Fruit fly (Drosophila melanogaster) whole organism, embryonic: ENCODE data around the gene NdufA3.
A peak's percentile ranks its signal among the peaks of the same experiment; 100 is the strongest.

Experiments used
- BtbVII ChIP-seq: fragments of 200-800 bp; sonication (Bioruptor generic); optimal IDR thresholded peaks from 3 replicates; lab custom pipeline; 2017; ENCODE audit warnings: missing biosample characterization, mild to moderate bottlenecking, missing genetic modification characterization
- CG10321 ChIP-seq: fragments of 200-800 bp; sonication (Bioruptor generic); IDR thresholded peaks from 2 replicates; pipeline ENCODE4 v1.3.6; 2022; ENCODE audit warnings: missing biosample characterization, missing genetic modification characterization
- CG11093 ChIP-seq: fragments of 200-800 bp; sonication (Bioruptor generic); IDR thresholded peaks from 3 replicates; pipeline ENCODE4 v1.3.6; 2022; ENCODE audit warnings: missing biosample characterization, missing genetic modification characterization
- CG12236 ChIP-seq: fragments of 200-800 bp; sonication (Bioruptor generic); optimal IDR thresholded peaks from 2 replicates; lab custom pipeline; 2016; ENCODE audit warnings: missing biosample characterization, missing genetic modification characterization
- CG12942 ChIP-seq: fragments of 200-800 bp; sonication (Bioruptor generic); optimal IDR thresholded peaks from 3 replicates; lab custom pipeline; 2016; ENCODE audit warnings: missing biosample characterization, missing genetic modification characterization
- CG13296 ChIP-seq: fragments of 200-800 bp; sonication (Bioruptor generic); optimal IDR thresholded peaks from 3 replicates; lab custom pipeline; 2018; ENCODE audit warnings: missing biosample characterization, mild to moderate bottlenecking, missing genetic modification characterization
- CG14667 ChIP-seq: fragments of 200-800 bp; sonication (Bioruptor generic); IDR thresholded peaks from 2 replicates; pipeline ENCODE4 v1.3.6; 2022; ENCODE audit warnings: missing biosample characterization, missing genetic modification characterization
- CG15269 ChIP-seq: fragments of 200-800 bp; sonication (Bioruptor generic); optimal IDR thresholded peaks from 2 replicates; lab custom pipeline; 2018; ENCODE audit warnings: missing biosample characterization, mild to moderate bottlenecking, missing genetic modification characterization, moderate library complexity
- CG16779 ChIP-seq: fragments of 200-800 bp; sonication (Bioruptor generic); IDR thresholded peaks from 2 replicates; pipeline ENCODE4 v1.3.6; 2022; ENCODE audit warnings: missing biosample characterization, missing genetic modification characterization
- CG16863 ChIP-seq: fragments of 200-800 bp; sonication (Bioruptor generic); optimal IDR thresholded peaks from 3 replicates; lab custom pipeline; 2016; ENCODE audit warnings: missing biosample characterization, missing genetic modification characterization
- CG17328 ChIP-seq: fragments of 200-800 bp; sonication (Bioruptor generic); IDR thresholded peaks from 2 replicates; pipeline ENCODE4 v1.3.6; 2022; ENCODE audit warnings: missing biosample characterization, missing genetic modification characterization
- CG30020 ChIP-seq: fragments of 200-800 bp; optimal IDR thresholded peaks from 2 replicates; lab custom pipeline; 2019; ENCODE audit warnings: missing biosample characterization, mild to moderate bottlenecking, missing genetic modification characterization, moderate library complexity
- CG33557 ChIP-seq: fragments of 200-800 bp; sonication (Bioruptor generic); optimal IDR thresholded peaks from 2 replicates; lab custom pipeline; 2019; ENCODE audit warnings: missing biosample characterization, mild to moderate bottlenecking, missing genetic modification characterization, moderate library complexity
- CG5180 ChIP-seq: fragments of 200-800 bp; sonication (Bioruptor generic); optimal IDR thresholded peaks from 3 replicates; lab custom pipeline; 2017; ENCODE audit warnings: missing biosample characterization, missing genetic modification characterization, mild to moderate bottlenecking, moderate library complexity, missing genetic modification reagents
- CG6765 ChIP-seq: fragments of 200-800 bp; sonication (Bioruptor generic); optimal IDR thresholded peaks from 3 replicates; lab custom pipeline; 2017; ENCODE audit warnings: missing biosample characterization, mild to moderate bottlenecking, missing genetic modification characterization
- CG8478 ChIP-seq: fragments of >200 bp; optimal IDR thresholded peaks from 2 replicates; lab custom pipeline; 2018
- CG9817 ChIP-seq: fragments of 200-800 bp; sonication (Bioruptor generic); optimal IDR thresholded peaks from 2 replicates; lab custom pipeline; 2018; ENCODE audit warnings: missing biosample characterization, mild to moderate bottlenecking, missing genetic modification characterization, moderate library complexity
- CG9932 ChIP-seq: fragments of 200-800 bp; sonication (Bioruptor generic); IDR thresholded peaks from 2 replicates; pipeline ENCODE4 v1.3.6; 2022; ENCODE audit warnings: missing biosample characterization, missing genetic modification characterization
- CTCF ChIP-seq: fragments of 200-800 bp; sonication (Bioruptor generic); optimal IDR thresholded peaks from 2 replicates; lab custom pipeline; 2017; ENCODE audit warnings: missing biosample characterization, mild to moderate bottlenecking, missing genetic modification characterization, moderate library complexity
- Eip74EF ChIP-seq, 2 experiments: fragments of 200-800 bp in 1 of 2; fragments of >200 bp in 1 of 2; sonication (Bioruptor generic) in 1 of 2; optimal IDR thresholded peaks; 2 replicates each; lab custom pipeline; 2017 to 2019; ENCODE audit warnings: missing biosample characterization in 2 of 2, missing genetic modification characterization in 2 of 2, mild to moderate bottlenecking in 1 of 2, moderate library complexity in 1 of 2
- Hand ChIP-seq: fragments of 200-800 bp; sonication (Bioruptor generic); optimal IDR thresholded peaks from 2 replicates; lab custom pipeline; 2017; ENCODE audit warnings: mild to moderate bottlenecking, missing biosample characterization, missing genetic modification reagents, missing genetic modification characterization
- Max ChIP-seq: fragments of 200-800 bp; sonication (Bioruptor generic); optimal IDR thresholded peaks from 2 replicates; lab custom pipeline; 2016; ENCODE audit warnings: missing biosample characterization, mild to moderate bottlenecking, missing genetic modification characterization
- Med ChIP-seq: fragments of 200-800 bp; sonication (Bioruptor generic); peaks from one replicate; lab custom pipeline; 2016; ENCODE audit warnings: missing biosample characterization, missing genetic modification characterization, mild to moderate bottlenecking, inconsistent platforms, moderate library complexity
- Neu2 ChIP-seq: fragments of 200-800 bp; sonication (Bioruptor generic); optimal IDR thresholded peaks from 3 replicates; lab custom pipeline; 2016; ENCODE audit warnings: missing biosample characterization, missing genetic modification characterization, borderline replicate concordance
- Opbp ChIP-seq: fragments of 200-800 bp; sonication (Bioruptor generic); IDR thresholded peaks from 3 replicates; pipeline ENCODE4 v1.3.6; 2022; ENCODE audit warnings: missing biosample characterization, missing genetic modification characterization; ENCODE audit not compliant: partially characterized antibody
- Sox102F ChIP-seq: fragments of 200-800 bp; sonication (Bioruptor generic); optimal IDR thresholded peaks from 2 replicates; lab custom pipeline; 2018; ENCODE audit warnings: missing biosample characterization, mild to moderate bottlenecking, missing genetic modification characterization, moderate library complexity
- Stat92E ChIP-seq, 3 experiments: fragments of >200 bp in 2 of 3; fragments of 200-800 bp in 1 of 3; sonication (Bioruptor generic) in 1 of 3; optimal IDR thresholded peaks; 2 replicates each; lab custom pipeline; 2017 to 2019; ENCODE audit warnings: missing biosample characterization in 3 of 3, missing genetic modification characterization in 3 of 3, mild to moderate bottlenecking in 1 of 3, moderate library complexity in 1 of 3
- Taf1 ChIP-seq: fragments of 200-800 bp; sonication (Bioruptor generic); IDR thresholded peaks from 2 replicates; pipeline ENCODE4 v1.3.6; 2022; ENCODE audit warnings: missing biosample characterization, missing genetic modification characterization
- bbx ChIP-seq: fragments of 200-800 bp; sonication (Bioruptor generic); IDR thresholded peaks from 2 replicates; pipeline ENCODE4 v1.3.6; 2022; ENCODE audit warnings: missing biosample characterization, missing genetic modification characterization; ENCODE audit not compliant: partially characterized antibody
- crc ChIP-seq: fragments of 200-800 bp; sonication (Bioruptor generic); optimal IDR thresholded peaks from 2 replicates; lab custom pipeline; 2016; ENCODE audit warnings: missing biosample characterization, missing genetic modification characterization
- dmrt11E ChIP-seq: fragments of 200-800 bp; sonication (Bioruptor generic); optimal IDR thresholded peaks from 3 replicates; lab custom pipeline; 2018; ENCODE audit warnings: missing biosample characterization, mild to moderate bottlenecking, missing genetic modification characterization, moderate library complexity
- fd64A ChIP-seq: fragments of 200-800 bp; sonication (Bioruptor generic); optimal IDR thresholded peaks from 3 replicates; lab custom pipeline; 2018; ENCODE audit warnings: missing biosample characterization, mild to moderate bottlenecking, missing genetic modification characterization
- ftz-f1 ChIP-seq: fragments of 200-800 bp; sonication (Bioruptor generic); optimal IDR thresholded peaks from 2 replicates; lab custom pipeline; 2016; ENCODE audit warnings: missing biosample characterization, missing genetic modification characterization
- kah ChIP-seq: fragments of 200-800 bp; sonication (Bioruptor generic); optimal IDR thresholded peaks from 2 replicates; lab custom pipeline; 2018; ENCODE audit warnings: missing biosample characterization, mild to moderate bottlenecking, missing genetic modification characterization
- knrl ChIP-seq: fragments of 200-800 bp; sonication (Bioruptor generic); IDR thresholded peaks from 3 replicates; pipeline ENCODE4 v1.3.6; 2022; ENCODE audit warnings: missing biosample characterization, missing genetic modification characterization; ENCODE audit not compliant: partially characterized antibody
- mld ChIP-seq: fragments of 200-800 bp; sonication (Bioruptor generic); IDR thresholded peaks from 3 replicates; pipeline ENCODE4 v1.3.6; 2022; ENCODE audit warnings: missing biosample characterization, missing genetic modification characterization; ENCODE audit not compliant: partially characterized antibody
- odd ChIP-seq: fragments of 200-800 bp; sonication (Bioruptor generic); optimal IDR thresholded peaks from 2 replicates; lab custom pipeline; 2017; ENCODE audit warnings: missing biosample characterization, mild to moderate bottlenecking, missing genetic modification characterization
- pita ChIP-seq: fragments of 200-800 bp; sonication (Bioruptor generic); optimal IDR thresholded peaks from 2 replicates; lab custom pipeline; 2017; ENCODE audit warnings: missing biosample characterization, mild to moderate bottlenecking, missing genetic modification characterization
- sens ChIP-seq: fragments of 200-800 bp; sonication (Bioruptor generic); peaks from one replicate; lab custom pipeline; 2016; ENCODE audit warnings: missing biosample characterization, missing genetic modification characterization
- slbo ChIP-seq: fragments of 200-800 bp; sonication (Bioruptor generic); IDR thresholded peaks from 2 replicates; pipeline ENCODE4 v1.3.6; 2022; ENCODE audit warnings: missing biosample characterization, missing genetic modification characterization
- slou ChIP-seq: fragments of 200-800 bp; sonication (Bioruptor generic); optimal IDR thresholded peaks from 3 replicates; lab custom pipeline; 2016; ENCODE audit warnings: missing biosample characterization, missing genetic modification characterization
- sug ChIP-seq: fragments of 200-800 bp; optimal IDR thresholded peaks from 2 replicates; lab custom pipeline; 2019; ENCODE audit warnings: missing biosample characterization, mild to moderate bottlenecking, missing genetic modification characterization, moderate library complexity
- tin ChIP-seq: fragments of 200-800 bp; sonication (Bioruptor generic); optimal IDR thresholded peaks from 3 replicates; lab custom pipeline; 2016; ENCODE audit warnings: missing biosample characterization, missing genetic modification characterization
- trem ChIP-seq: fragments of 200-800 bp; optimal IDR thresholded peaks from 3 replicates; lab custom pipeline; 2019; ENCODE audit warnings: missing biosample characterization, mild to moderate bottlenecking, missing genetic modification characterization, moderate library complexity
- trh ChIP-seq: fragments of 200-800 bp; sonication (Bioruptor generic); optimal IDR thresholded peaks from 2 replicates; lab custom pipeline; 2016; ENCODE audit warnings: missing biosample characterization, missing genetic modification characterization
- vvl ChIP-seq: fragments of 200-800 bp; sonication (Bioruptor generic); IDR thresholded peaks from 2 replicates; pipeline ENCODE4 v1.3.6; 2022; ENCODE audit warnings: missing biosample characterization, missing genetic modification characterization
- wek ChIP-seq: fragments of 200-800 bp; sonication (Bioruptor generic); optimal IDR thresholded peaks from 3 replicates; lab custom pipeline; 2018; ENCODE audit warnings: missing biosample characterization, mild to moderate bottlenecking, missing genetic modification characterization, moderate library complexity
- z ChIP-seq: fragments of 200-800 bp; sonication (Bioruptor generic); IDR thresholded peaks from 3 replicates; pipeline ENCODE4 v1.3.6; 2022; ENCODE audit warnings: missing biosample characterization, missing genetic modification characterization

Gene NdufA3

DNA sequence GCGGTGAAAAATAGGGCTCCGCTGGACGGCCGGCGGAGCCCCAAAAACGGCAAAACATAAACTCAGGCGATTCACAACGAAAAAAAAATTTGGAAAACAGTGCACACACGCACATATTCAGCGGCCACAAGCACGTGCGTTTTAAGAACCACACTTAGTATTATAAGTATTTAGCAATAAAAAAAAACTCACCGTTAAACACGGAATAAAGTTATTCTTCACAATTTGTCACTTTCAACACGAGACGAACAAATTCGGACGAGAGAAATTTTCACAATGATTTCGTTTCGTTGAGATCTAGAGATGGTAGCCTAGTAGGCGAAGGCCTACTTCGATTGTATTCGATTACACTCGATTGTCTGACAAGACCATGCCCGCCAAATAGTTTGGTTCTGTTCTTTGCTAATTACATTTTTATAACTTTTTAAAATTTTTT lies 3.4 kb downstream of the NdufA3 start, which contains the start of gene His3.3B (continued):
- TF ChIP-seq z (no peak), Eip74EF (GFP tag; optimal IDR thresholded peaks at IDR 0.05; lab: Kevin White, UChicago) (peak in 1 of 2 experiments; percentile 37), sug (tag; lab: Kevin White, UChicago) (no peak), crc (GFP tag; lab: Kevin White, UChicago) (no peak), CG11093 (GFP tag; lab: Robert Waterston, UW) (no peak), Max (peak; percentile 7), CG17328 (GFP tag; lab: Robert Waterston, UW) (no peak), CG6765 (peak; percentile 47), Hand (GFP tag; lab: Kevin White, UChicago) (peak; percentile 23), CG16779 (no peak), kah (GFP tag; lab: Kevin White, UChicago) (peak; percentile 12), Med (peak; percentile 85), BtbVII (GFP tag; lab: Kevin White, UChicago) (peak; percentile 7), CG33557 (GFP tag; lab: Kevin White, UChicago) (peak; percentile 11), CG5180 (GFP tag; lab: Kevin White, UChicago) (no peak), CG12236 (GFP tag; lab: Kevin White, UChicago) (no peak), CG10321 (GFP tag; lab: Robert Waterston, UW) (no peak), slbo (GFP tag; lab: Robert Waterston, UW) (no peak), bbx (GFP tag; lab: Robert Waterston, UW) (peak; percentile 21; the same call in 1 of the 2 replicates), Taf1 (GFP tag; lab: Robert Waterston, UW) (no peak), CG12942 (no peak), knrl (GFP tag; lab: Robert Waterston, UW) (peak; percentile 13; the same call in 1 of the 3 replicates), Opbp (GFP tag; lab: Robert Waterston, UW) (peak; percentile 38; the same call in 2 of the 3 replicates), dmrt11E (tag; lab: Kevin White, UChicago) (no peak), Sox102F (GFP tag; lab: Kevin White, UChicago) (no peak), ftz-f1 (GFP tag; lab: Kevin White, UChicago) (no peak), odd (GFP tag; lab: Kevin White, UChicago) (peak; percentile 22), CG16863 (peak; percentile 4), CG14667 (GFP tag; lab: Robert Waterston, UW) (no peak), vvl (GFP tag; lab: Robert Waterston, UW) (peak; percentile 27; the same call in 1 of the 2 replicates), Stat92E (GFP tag; optimal IDR thresholded peaks at IDR 0.05; lab: Kevin White, UChicago) (peak in 1 of 3 experiments; percentile 59), slou (GFP tag; lab: Kevin White, UChicago) (no peak), pita (GFP tag; lab: Kevin White, UChicago) (peak; percentile 50), Neu2 (GFP tag; lab: Kevin White, UChicago) (no peak), CTCF (GFP tag; lab: Kevin White, UChicago) (peak; percentile 54), CG9932 (GFP tag; lab: Robert Waterston, UW) (no peak), CG15269 (tag; lab: Kevin White, UChicago) (peak; percentile 31), fd64A (GFP tag; lab: Kevin White, UChicago) (no peak), tin (GFP tag; lab: Kevin White, UChicago) (no peak), CG9817 (tag; lab: Kevin White, UChicago) (no peak), CG13296 (GFP tag; lab: Kevin White, UChicago) (peak; percentile 41), mld (GFP tag; lab: Robert Waterston, UW) (peak; percentile 28; the same call in 1 of the 3 replicates), trh (GFP tag; lab: Kevin White, UChicago) (no peak), trem (tag; lab: Kevin White, UChicago) (peak; percentile 55), wek (GFP tag; lab: Kevin White, UChicago) (peak; percentile 8), CG8478 (no peak), CG30020 (tag; lab: Kevin White, UChicago) (peak; percentile 20), sens (GFP tag; lab: Kevin White, UChicago) (peak; percentile 14)
